Fruit fly (Drosophila melanogaster): Measurements from ENCODE around the gene pdgy.

pdgy gene

DNA sequence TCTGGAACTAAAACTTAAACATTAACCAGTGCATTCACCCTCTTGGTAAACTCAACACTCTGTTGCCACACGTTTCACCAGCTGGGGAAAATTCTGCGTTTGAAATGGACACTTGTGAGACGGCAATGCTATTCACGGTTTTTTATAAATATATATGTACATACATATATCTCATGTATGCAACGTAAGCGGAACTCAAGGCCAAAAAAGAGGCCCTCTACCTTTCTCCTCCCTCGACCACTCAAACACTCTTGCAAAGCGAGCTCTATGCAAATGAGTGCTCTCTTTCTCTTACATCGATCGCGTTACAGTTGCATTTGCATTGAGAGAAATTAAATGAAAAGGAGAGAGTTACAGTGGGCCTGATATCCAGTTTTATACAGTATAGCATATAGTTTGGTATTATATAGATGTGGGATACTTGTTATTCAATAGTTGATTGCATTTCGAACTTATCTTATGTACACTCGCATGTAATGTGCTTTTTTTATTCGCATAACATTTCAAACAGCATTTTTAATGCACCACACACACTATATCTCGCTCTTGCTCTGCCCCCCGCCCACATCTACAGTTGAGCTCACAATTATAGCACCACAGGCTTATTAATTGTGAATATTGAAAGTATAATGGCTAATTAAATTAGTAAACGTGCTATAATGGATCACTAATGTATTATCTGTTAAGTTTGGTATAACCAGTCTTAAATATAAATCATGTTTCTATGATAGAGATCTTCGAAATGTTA lies 1.1 kb downstream of the pdgy start (continued):
- TF ChIP-seq tap (tag; optimal IDR thresholded peaks at IDR 0.05) (no peak), fd3F (GFP tag; optimal IDR thresholded peaks at IDR 0.05) (no peak), nom (GFP tag; optimal IDR thresholded peaks at IDR 0.05) (no peak), ato (GFP tag; IDR thresholded peaks at IDR 0.05; ENCODE audit: partially characterized antibody) (no peak), jigr1 (GFP tag; IDR thresholded peaks at IDR 0.05) (no peak), CG1529 (GFP tag; optimal IDR thresholded peaks at IDR 0.05) (peak; percentile 52), pan (optimal IDR thresholded peaks at IDR 0.05) (no peak), pan (GFP tag; optimal IDR thresholded peaks at IDR 0.05 in 1 of 2, IDR thresholded peaks at IDR 0.05 in 1 of 2) (peak in 1 of 2 experiments; percentile 35)

DNA sequence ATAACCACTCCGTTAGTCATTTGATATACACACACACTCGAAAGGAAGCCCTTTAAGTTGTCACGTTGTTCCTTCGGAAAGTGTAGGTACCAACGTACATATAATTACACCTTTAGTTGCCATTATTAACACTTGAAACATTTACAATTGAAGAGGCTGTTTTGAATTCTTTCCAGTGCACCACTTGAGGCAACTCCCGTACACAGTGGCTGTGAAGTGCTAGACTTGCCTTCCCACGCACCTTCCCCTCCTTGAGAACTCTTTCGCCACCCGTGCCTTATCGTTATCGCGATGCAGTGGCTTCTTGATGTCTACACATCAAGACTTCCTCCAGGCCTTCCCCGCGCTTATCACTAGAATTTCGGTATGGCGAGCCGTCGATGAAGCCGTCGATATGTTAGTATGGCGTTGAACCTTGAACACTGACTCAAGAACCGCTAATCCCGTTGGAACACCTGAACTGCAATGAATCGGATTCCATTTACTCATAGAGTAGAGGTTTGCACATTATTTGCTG lies 1.9 kb downstream of the pdgy start:
- peak; percentile 23 for TF ChIP-seq exex (tag; optimal IDR thresholded peaks at IDR 0.05)
- TF ChIP-seq vvl (GFP tag; IDR thresholded peaks at IDR 0.05): peak; percentile 4; the same call in 1 of the 2 replicates
- 0 out of 4 replicates have a peak, but pooled peaks have one; percentile 11 for TF ChIP-seq chinmo (GFP tag; IDR thresholded peaks at IDR 0.05; ENCODE audit: partially characterized antibody)
- 0 out of 3 replicates have a peak, but pooled peaks have one; percentile 44 for TF ChIP-seq gce (GFP tag; IDR thresholded peaks at IDR 0.05)
- peak; percentile 71 for TF ChIP-seq Med (GFP tag)
- TF ChIP-seq grn (GFP tag; optimal IDR thresholded peaks at IDR 0.05): peak; percentile 85
- peak; percentile 42 for TF ChIP-seq CG12769 (tag; optimal IDR thresholded peaks at IDR 0.05)
- peak; percentile 17; the same call in 1 of the 3 replicates for TF ChIP-seq ci (GFP tag; IDR thresholded peaks at IDR 0.05)
- TF ChIP-seq CG1792 (GFP tag; optimal IDR thresholded peaks at IDR 0.05): no peak
- TF ChIP-seq Hand (GFP tag; optimal IDR thresholded peaks at IDR 0.05): no peak
- peak; percentile 62 for TF ChIP-seq crol (GFP tag; IDR thresholded peaks at IDR 0.05)
- no peak for TF ChIP-seq hbn (GFP tag; IDR thresholded peaks at IDR 0.05; ENCODE audit: partially characterized antibody)
- peak; percentile 47; the same call in 1 of the 3 replicates for TF ChIP-seq vnd (GFP tag; IDR thresholded peaks at IDR 0.05; ENCODE audit: partially characterized antibody)
- TF ChIP-seq CG15479 (GFP tag; optimal IDR thresholded peaks at IDR 0.05): peak; percentile 26
- TF ChIP-seq slbo (GFP tag; IDR thresholded peaks at IDR 0.05): peak; percentile 15; the same call in 1 of the 2 replicates
- no peak for TF ChIP-seq CG34376 (GFP tag; optimal IDR thresholded peaks at IDR 0.05)
- TF ChIP-seq zen2 (GFP tag; IDR thresholded peaks at IDR 0.05; ENCODE audit: partially characterized antibody): no peak
- 0 out of 3 replicates have a peak, but pooled peaks have one; percentile 28 for TF ChIP-seq ken (GFP tag; IDR thresholded peaks at IDR 0.05)

DNA sequence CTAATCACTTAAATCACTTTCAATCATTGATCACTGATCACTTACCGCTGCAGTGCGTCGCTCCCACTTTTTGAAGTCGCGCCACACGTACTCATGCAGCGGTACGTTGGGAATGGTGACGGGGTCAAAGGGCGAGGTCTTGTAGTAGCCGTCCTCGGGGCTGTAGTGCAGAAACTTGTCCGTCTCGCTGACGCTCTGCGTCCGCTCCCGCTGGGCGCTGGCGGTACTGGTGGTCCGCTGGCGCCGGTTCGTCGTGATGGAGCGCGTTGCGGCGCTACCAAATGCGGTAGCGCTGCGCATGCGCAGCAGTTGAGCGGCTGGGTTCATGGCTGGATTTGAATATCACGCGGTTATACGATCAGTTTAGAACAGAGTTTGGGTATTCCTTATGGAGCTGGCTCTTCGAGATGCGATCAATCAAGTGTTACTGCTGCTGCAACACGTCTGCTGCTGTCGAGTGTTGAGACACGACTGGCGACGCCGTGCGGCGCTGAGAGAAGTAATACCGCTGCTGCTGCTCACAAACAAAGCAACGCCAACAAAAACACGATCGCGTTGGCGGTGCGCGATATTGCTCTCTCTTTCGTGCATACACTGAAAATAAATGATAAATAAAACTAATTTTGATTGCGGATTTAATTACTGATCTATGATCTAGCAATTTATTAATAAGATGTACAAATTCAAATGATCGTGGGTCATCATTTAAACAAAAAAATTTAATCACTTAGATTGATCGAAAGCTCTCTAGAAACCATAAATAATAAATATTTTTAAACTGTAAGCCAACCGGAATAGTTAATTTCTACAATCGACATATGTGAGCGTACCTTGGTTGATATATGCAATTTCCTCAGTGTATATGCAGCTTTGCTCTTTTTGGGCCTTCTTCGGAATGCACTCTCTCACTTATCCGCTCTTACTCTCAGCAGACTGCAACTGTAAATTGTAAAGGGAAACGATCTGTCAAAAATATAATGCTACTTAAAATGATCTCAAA lies 2.8 kb downstream of the pdgy start:
- TF ChIP-seq CG5953 (GFP tag; IDR thresholded peaks at IDR 0.05) (peak; percentile 83), CG30020 (tag; optimal IDR thresholded peaks at IDR 0.05) (peak; percentile 88), dan (GFP tag; IDR thresholded peaks at IDR 0.05) (peak; percentile 73; the same call in 1 of the 2 replicates), phol (tag; optimal IDR thresholded peaks at IDR 0.05) (peak; percentile 97), Neu2 (GFP tag; optimal IDR thresholded peaks at IDR 0.05; ENCODE audit: borderline replicate concordance) (peak; percentile 54), Ets65A (GFP tag) (peak; percentile 92), gro (GFP tag; optimal IDR thresholded peaks at IDR 0.05) (peak; percentile 46), CG3163 (GFP tag; optimal IDR thresholded peaks at IDR 0.05) (peak; percentile 30), cg (GFP tag; optimal IDR thresholded peaks at IDR 0.05) (no peak), CG6175 (GFP tag; IDR thresholded peaks at IDR 0.05) (no peak; the same call in 2 of the 3 replicates), tio (GFP tag; optimal IDR thresholded peaks at IDR 0.05) (peak; percentile 94), dmrt11E (tag; optimal IDR thresholded peaks at IDR 0.05) (peak; percentile 98), zfh2 (GFP tag; optimal IDR thresholded peaks at IDR 0.05) (no peak), CG4404 (GFP tag; IDR thresholded peaks at IDR 0.05) (peak; percentile 91), fd3F (GFP tag; optimal IDR thresholded peaks at IDR 0.05) (peak; percentile 73), CG18619 (GFP tag; optimal IDR thresholded peaks at IDR 0.05) (peak; percentile 91), NK7.1 (GFP tag; optimal IDR thresholded peaks at IDR 0.05) (peak; percentile 72), CG6254 (GFP tag; optimal IDR thresholded peaks at IDR 0.05) (peak; percentile 90), odd (GFP tag; optimal IDR thresholded peaks at IDR 0.05) (peak; percentile 91)

Measured in whole organism, embryonic.